Worm (Caenorhabditis elegans) whole organism, L1 larva: Measurements from ENCODE around the gene tag-10.

Source experiments
- C04F5.9 ChIP-seq: sonication (generic microtip); optimal IDR thresholded peaks from 2 replicates; lab custom pipeline; 2016; ENCODE audit warnings: missing genetic modification characterization, missing compliant biosample characterization
- C16A3.4 ChIP-seq: fragments of 150-350 bp; optimal IDR thresholded peaks from 2 replicates; lab custom pipeline; 2014; ENCODE audit warnings: missing biosample characterization, missing genetic modification characterization
- F16B12.6 ChIP-seq: fragments of 150-350 bp; optimal IDR thresholded peaks from 2 replicates; lab custom pipeline; 2014; ENCODE audit warnings: missing biosample characterization, missing genetic modification characterization
- aha-1 ChIP-seq: fragments of 150-350 bp; optimal IDR thresholded peaks from 2 replicates; lab custom pipeline; 2014; ENCODE audit warnings: missing biosample characterization, missing genetic modification characterization
- blmp-1 ChIP-seq: fragments of 150-350 bp; optimal IDR thresholded peaks from 2 replicates; lab custom pipeline; 2014; ENCODE audit warnings: missing biosample characterization, missing genetic modification characterization
- ceh-63 ChIP-seq: fragments of 200-800 bp; sonication (Bioruptor generic); optimal IDR thresholded peaks from 2 replicates; lab custom pipeline; 2018; ENCODE audit warnings: mild to moderate bottlenecking, missing genetic modification characterization, missing compliant biosample characterization
- ceh-8 ChIP-seq: fragments of 200-800 bp; sonication (Bioruptor generic); optimal IDR thresholded peaks from 2 replicates; lab custom pipeline; 2018; ENCODE audit warnings: mild to moderate bottlenecking, missing genetic modification characterization, moderate library complexity, missing compliant biosample characterization
- dpl-1 ChIP-seq, 3 experiments: fragments of 150-350 bp in 2 of 3; sonication (generic microtip) in 1 of 3; optimal IDR thresholded peaks; 2 replicates each; lab custom pipeline; 2014 to 2017; ENCODE audit warnings: missing biosample characterization in 3 of 3, missing genetic modification characterization in 3 of 3, missing genetic modification reagents in 3 of 3
- dsc-1 ChIP-seq: sonication (generic microtip); optimal IDR thresholded peaks from 2 replicates; lab custom pipeline; 2016; ENCODE audit warnings: mild to moderate bottlenecking, missing genetic modification characterization, missing compliant biosample characterization
- egl-27 ChIP-seq, 2 experiments: fragments of 150-350 bp in 1 of 2; sonication (generic microtip); optimal IDR thresholded peaks; 3 replicates each; lab custom pipeline; 2017 to 2018; ENCODE audit warnings: missing biosample characterization in 2 of 2, missing genetic modification characterization in 2 of 2, missing genetic modification reagents in 2 of 2
- ets-5 ChIP-seq: fragments of 200-800 bp; sonication (Bioruptor generic); IDR thresholded peaks from 2 replicates; pipeline ENCODE4 v1.3.6; 2022; ENCODE audit warnings: missing genetic modification characterization, missing compliant biosample characterization
- fkh-10 ChIP-seq: sonication (generic microtip); optimal IDR thresholded peaks from 2 replicates; lab custom pipeline; 2017; ENCODE audit warnings: missing biosample characterization, missing genetic modification reagents, missing genetic modification characterization
- fkh-4 ChIP-seq: sonication (generic microtip); optimal IDR thresholded peaks from 2 replicates; lab custom pipeline; 2016; ENCODE audit warnings: missing compliant biosample characterization, missing genetic modification characterization, borderline replicate concordance
- grh-1 ChIP-seq: fragments of 200-800 bp; sonication (Bioruptor generic); IDR thresholded peaks from 2 replicates; pipeline ENCODE4 v1.3.6; 2022; ENCODE audit warnings: missing genetic modification reagents, missing genetic modification characterization, missing compliant biosample characterization
- hpl-2 ChIP-seq: fragments of 150-350 bp; optimal IDR thresholded peaks from 2 replicates; lab custom pipeline; 2014; ENCODE audit warnings: missing biosample characterization, missing genetic modification reagents, missing genetic modification characterization
- lin-13 ChIP-seq: fragments of 150-350 bp; optimal IDR thresholded peaks from 2 replicates; lab custom pipeline; 2014; ENCODE audit warnings: missing biosample characterization, missing genetic modification reagents, missing genetic modification characterization
- nhr-11 ChIP-seq: fragments of 150-350 bp; optimal IDR thresholded peaks from 2 replicates; lab custom pipeline; 2014; ENCODE audit warnings: missing biosample characterization, missing genetic modification characterization
- nhr-19 ChIP-seq: fragments of 200-800 bp; sonication (Bioruptor generic); conservative IDR thresholded peaks from 2 replicates; pipeline ENCODE4 v1.3.6; 2022; ENCODE audit warnings: missing genetic modification characterization, missing compliant biosample characterization
- nhr-85 ChIP-seq: sonication (generic microtip); peaks from one replicate; lab custom pipeline; 2016; ENCODE audit warnings: missing genetic modification characterization, inconsistent platforms, missing compliant biosample characterization
- nhr-90 ChIP-seq: sonication (generic microtip); optimal IDR thresholded peaks from 2 replicates; lab custom pipeline; 2016; ENCODE audit warnings: mild to moderate bottlenecking, missing genetic modification characterization, missing compliant biosample characterization; ENCODE audit not compliant: poor library complexity
- pag-3 ChIP-seq: sonication (generic microtip); optimal IDR thresholded peaks from 2 replicates; lab custom pipeline; 2017; ENCODE audit warnings: missing genetic modification characterization, mild to moderate bottlenecking, missing compliant biosample characterization, antibody characterized with exemption, borderline replicate concordance; ENCODE audit not compliant: insufficient read depth
- skn-1 ChIP-seq: fragments of 150-350 bp; optimal IDR thresholded peaks from 2 replicates; lab custom pipeline; 2014; ENCODE audit warnings: missing biosample characterization, missing genetic modification characterization
- snpc-4 ChIP-seq: fragments of 150-350 bp; optimal IDR thresholded peaks from 2 replicates; lab custom pipeline; 2014; ENCODE audit warnings: missing biosample characterization, missing genetic modification characterization
- sptf-1 ChIP-seq: fragments of 150-350 bp; optimal IDR thresholded peaks from 2 replicates; lab custom pipeline; 2014; ENCODE audit warnings: missing biosample characterization, missing genetic modification characterization
- tbx-2 ChIP-seq: sonication (generic microtip); optimal IDR thresholded peaks from 2 replicates; lab custom pipeline; 2016; ENCODE audit warnings: missing genetic modification characterization, missing compliant biosample characterization
- tlp-1 ChIP-seq: fragments of 150-350 bp; optimal IDR thresholded peaks from 2 replicates; lab custom pipeline; 2014; ENCODE audit warnings: missing biosample characterization, missing genetic modification characterization
- unc-130 ChIP-seq: fragments of 150-350 bp; optimal IDR thresholded peaks from 2 replicates; lab custom pipeline; 2017; ENCODE audit warnings: missing biosample characterization, missing genetic modification characterization, inconsistent platforms
- unc-98 ChIP-seq: fragments of 200-800 bp; sonication (Bioruptor generic); IDR thresholded peaks from 2 replicates; pipeline ENCODE4 v1.3.6; 2022; ENCODE audit warnings: missing genetic modification characterization, missing compliant biosample characterization
- vab-15 ChIP-seq: sonication (generic microtip); optimal IDR thresholded peaks from 2 replicates; lab custom pipeline; 2017; ENCODE audit warnings: missing genotype, mild to moderate bottlenecking, missing genetic modification characterization, missing compliant biosample characterization
- zag-1 ChIP-seq: fragments of 150-350 bp; optimal IDR thresholded peaks from 2 replicates; lab custom pipeline; 2014; ENCODE audit warnings: missing biosample characterization, missing genetic modification characterization
- ztf-11 ChIP-seq, 2 experiments: sonication (generic microtip); optimal IDR thresholded peaks; 2 replicates each; lab custom pipeline; 2016 to 2017; ENCODE audit warnings: missing genetic modification characterization in 2 of 2, missing biosample characterization in 1 of 2, missing compliant biosample characterization in 1 of 2
- ztf-4 ChIP-seq: fragments of 150-350 bp; optimal IDR thresholded peaks from 2 replicates; lab custom pipeline; 2014; ENCODE audit warnings: missing biosample characterization, missing genetic modification characterization

tag-10 gene

DNA sequence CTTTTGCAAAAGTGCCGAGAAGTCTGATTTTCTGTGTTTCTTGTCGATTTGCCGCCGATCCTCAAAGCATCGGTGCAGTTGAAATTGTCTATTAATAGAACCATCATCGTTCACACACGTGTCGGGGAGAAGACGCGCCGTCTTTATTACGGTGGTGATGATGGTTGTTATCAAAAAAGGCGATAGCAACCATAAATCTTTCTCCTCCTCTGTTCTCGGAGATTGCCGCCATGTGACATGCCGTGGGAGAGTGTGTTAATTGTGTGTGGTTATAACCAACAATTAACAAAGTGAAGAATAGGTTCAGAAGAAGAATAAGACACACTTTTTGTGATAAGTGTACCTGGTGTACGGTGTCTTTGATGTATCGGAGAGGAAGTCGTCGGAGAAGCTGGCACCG is 48.7 kb downstream of the tag-10 start (continued):
- TF ChIP-seq dsc-1 (tag; lab: Kevin White, UChicago) (no peak), nhr-19 (GFP tag; lab: Robert Waterston, UW) (peak; percentile 63), ceh-8 (GFP tag; lab: Kevin White, UChicago) (no peak), unc-98 (GFP tag; lab: Robert Waterston, UW) (no peak), pag-3 (tag; lab: Kevin White, UChicago) (no peak), ztf-11 (tag; optimal IDR thresholded peaks at IDR 0.05; lab: Kevin White, UChicago) (no peak), dpl-1 (GFP tag; optimal IDR thresholded peaks at IDR 0.05; lab: Kevin White, UChicago) (peak in 1 of 3 experiments; percentile 16), hpl-2 (GFP tag; lab: Kevin White, UChicago) (no peak), zag-1 (tag; lab: Kevin White, UChicago) (no peak), tbx-2 (tag; lab: Kevin White, UChicago) (peak; percentile 54), sptf-1 (tag; lab: Kevin White, UChicago) (no peak), vab-15 (tag; lab: Kevin White, UChicago) (peak; percentile 95), lin-13 (no peak), ets-5 (GFP tag; lab: Robert Waterston, UW) (no peak), egl-27 (tag; optimal IDR thresholded peaks at IDR 0.05; lab: Kevin White, UChicago) (no peak), tlp-1 (tag; lab: Kevin White, UChicago) (no peak), snpc-4 (tag; lab: Kevin White, UChicago) (no peak), fkh-10 (GFP tag; lab: Kevin White, UChicago) (no peak), nhr-85 (tag; lab: Kevin White, UChicago) (peak; percentile 93), grh-1 (GFP tag; lab: Robert Waterston, UW) (no peak; the same call in 1 of the 2 replicates), blmp-1 (tag; lab: Kevin White, UChicago) (peak; percentile 90), nhr-90 (tag; lab: Kevin White, UChicago) (peak; percentile 77), fkh-4 (tag; lab: Kevin White, UChicago) (no peak), C16A3.4 (tag; lab: Kevin White, UChicago) (peak; percentile 18), ztf-4 (tag; lab: Kevin White, UChicago) (no peak), ceh-63 (GFP tag; lab: Kevin White, UChicago) (no peak), skn-1 (no peak), unc-130 (tag; lab: Kevin White, UChicago) (peak; percentile 83), C04F5.9 (tag; lab: Kevin White, UChicago) (no peak), nhr-11 (tag; lab: Kevin White, UChicago) (no peak)
- TF ChIP-seq, all 84 proteins: peak for 19

- TF ChIP-seq F16B12.6 = no peak
- TF ChIP-seq lin-13 = no peak
- no peak for TF ChIP-seq C04F5.9 (tag; lab: Kevin White, UChicago)
- TF ChIP-seq aha-1 (tag; lab: Kevin White, UChicago) = no peak
- TF ChIP-seq nhr-85 (tag; lab: Kevin White, UChicago) = peak; percentile 0
These were observed 53.2 kb downstream of the tag-10 start for ce11 chrII:13685581-13685980.
